Fruit fly (Drosophila melanogaster) whole organism, embryonic: ENCODE results near the gene CG10866.

Source experiments
- Ada2b ChIP-seq: fragments of 200-800 bp; sonication (Bioruptor generic); IDR thresholded peaks from 2 replicates; pipeline ENCODE4 v1.3.6; 2022; ENCODE audit warnings: missing biosample characterization, missing genetic modification characterization
- Adf1 ChIP-seq: fragments of 200-800 bp; sonication (Bioruptor generic); IDR thresholded peaks from 2 replicates; pipeline ENCODE4 v1.3.6; 2022; ENCODE audit warnings: missing biosample characterization, missing genetic modification characterization
- Aef1 ChIP-seq: fragments of 200-800 bp; sonication (Bioruptor generic); IDR thresholded peaks from 3 replicates; pipeline ENCODE4 v1.3.6; 2022; ENCODE audit warnings: missing biosample characterization, missing genetic modification characterization
- CG10209 ChIP-seq: fragments of 200-800 bp; sonication (Bioruptor generic); optimal IDR thresholded peaks from 3 replicates; lab custom pipeline; 2017; ENCODE audit warnings: missing biosample characterization, mild to moderate bottlenecking, missing genetic modification characterization, missing genetic modification reagents
- CG10431 ChIP-seq: fragments of 200-800 bp; sonication (Bioruptor generic); optimal IDR thresholded peaks from 3 replicates; lab custom pipeline; 2018; ENCODE audit warnings: missing biosample characterization, mild to moderate bottlenecking, missing genetic modification characterization
- CG13775 ChIP-seq: fragments of 200-800 bp; sonication (Bioruptor generic); optimal IDR thresholded peaks from 3 replicates; lab custom pipeline; 2017; ENCODE audit warnings: missing biosample characterization, mild to moderate bottlenecking, missing genetic modification characterization
- CG18262 ChIP-seq: fragments of 200-800 bp; optimal IDR thresholded peaks from 3 replicates; lab custom pipeline; 2019; ENCODE audit warnings: missing biosample characterization, mild to moderate bottlenecking, missing genetic modification characterization, moderate library complexity
- CG2889 ChIP-seq: fragments of 200-800 bp; sonication (Bioruptor generic); IDR thresholded peaks from 3 replicates; pipeline ENCODE4 v1.3.6; 2022; ENCODE audit warnings: missing biosample characterization, missing genetic modification characterization
- CG31224 ChIP-seq: fragments of 200-800 bp; sonication (Bioruptor generic); IDR thresholded peaks from 2 replicates; pipeline ENCODE4 v1.3.6; 2022; ENCODE audit warnings: missing biosample characterization, missing genetic modification characterization
- CG4820 ChIP-seq: fragments of 200-800 bp; sonication (Bioruptor generic); optimal IDR thresholded peaks from 3 replicates; lab custom pipeline; 2016; ENCODE audit warnings: missing biosample characterization, missing genetic modification characterization
- CG5245 ChIP-seq: fragments of 200-800 bp; sonication (Bioruptor generic); optimal IDR thresholded peaks from 3 replicates; lab custom pipeline; 2016; ENCODE audit warnings: missing biosample characterization, missing genetic modification characterization
- CG7745 ChIP-seq: fragments of 200-800 bp; sonication (Bioruptor generic); optimal IDR thresholded peaks from 2 replicates; lab custom pipeline; 2018; ENCODE audit warnings: missing biosample characterization, mild to moderate bottlenecking, missing genetic modification characterization, moderate library complexity
- CG7928 ChIP-seq: fragments of 200-800 bp; sonication (Bioruptor generic); optimal IDR thresholded peaks from 2 replicates; lab custom pipeline; 2017; ENCODE audit warnings: missing biosample characterization, mild to moderate bottlenecking, missing genetic modification characterization
- CG8290 ChIP-seq, 3 experiments: fragments of 200-800 bp; sonication (Bioruptor generic); optimal IDR thresholded peaks; 2 replicates each; lab custom pipeline; 2016 to 2019; ENCODE audit warnings: missing biosample characterization in 3 of 3, missing genetic modification characterization in 3 of 3, mild to moderate bottlenecking in 2 of 3, moderate library complexity in 1 of 3
- CG8924 ChIP-seq: fragments of 200-800 bp; optimal IDR thresholded peaks from 3 replicates; lab custom pipeline; 2019; ENCODE audit warnings: missing biosample characterization, mild to moderate bottlenecking, missing genetic modification characterization, moderate library complexity
- CG8944 ChIP-seq: fragments of 200-800 bp; sonication (Bioruptor generic); optimal IDR thresholded peaks from 3 replicates; lab custom pipeline; 2016; ENCODE audit warnings: missing biosample characterization, missing genetic modification characterization
- Camta ChIP-seq: fragments of 200-800 bp; sonication (Bioruptor generic); optimal IDR thresholded peaks from 2 replicates; lab custom pipeline; 2016; ENCODE audit warnings: missing biosample characterization, missing genetic modification characterization
- Dad ChIP-seq: fragments of 200-800 bp; sonication (Bioruptor generic); optimal IDR thresholded peaks from 3 replicates; lab custom pipeline; 2016; ENCODE audit warnings: missing biosample characterization, missing genetic modification characterization
- GATAe ChIP-seq: fragments of 200-800 bp; sonication (Bioruptor generic); conservative IDR thresholded peaks from 2 replicates; pipeline ENCODE4 v1.3.6; 2022; ENCODE audit warnings: missing biosample characterization, missing genetic modification characterization
- H15 ChIP-seq: fragments of 200-800 bp; sonication (Bioruptor generic); IDR thresholded peaks from 3 replicates; pipeline ENCODE4 v1.3.6; 2022; ENCODE audit warnings: missing biosample characterization, missing genetic modification characterization
- Med ChIP-seq: fragments of 200-800 bp; sonication (Bioruptor generic); peaks from one replicate; lab custom pipeline; 2016; ENCODE audit warnings: missing biosample characterization, missing genetic modification characterization, mild to moderate bottlenecking, inconsistent platforms, moderate library complexity
- Mes4 ChIP-seq: fragments of 200-800 bp; sonication (Bioruptor generic); optimal IDR thresholded peaks from 2 replicates; lab custom pipeline; 2016; ENCODE audit warnings: missing biosample characterization, missing genetic modification characterization
- Nf-YB ChIP-seq: fragments of 200-800 bp; sonication (Bioruptor generic); optimal IDR thresholded peaks from 3 replicates; lab custom pipeline; 2019; ENCODE audit warnings: missing biosample characterization, mild to moderate bottlenecking, missing genetic modification characterization, moderate library complexity
- Sox100B ChIP-seq: fragments of 200-800 bp; sonication (Bioruptor generic); optimal IDR thresholded peaks from 3 replicates; lab custom pipeline; 2018; ENCODE audit warnings: missing biosample characterization, mild to moderate bottlenecking, missing genetic modification characterization
- Spps ChIP-seq: fragments of 200-800 bp; sonication (Bioruptor generic); optimal IDR thresholded peaks from 2 replicates; lab custom pipeline; 2018; ENCODE audit warnings: missing biosample characterization, mild to moderate bottlenecking, missing genetic modification characterization
- Vsx1 ChIP-seq: fragments of 200-800 bp; sonication (Bioruptor generic); optimal IDR thresholded peaks from 2 replicates; lab custom pipeline; 2017; ENCODE audit warnings: missing biosample characterization, mild to moderate bottlenecking, missing genetic modification characterization, missing genetic modification reagents
- ems ChIP-seq: fragments of 200-800 bp; sonication (Bioruptor generic); optimal IDR thresholded peaks from 3 replicates; lab custom pipeline; 2016; ENCODE audit warnings: missing biosample characterization, missing genetic modification characterization
- en ChIP-seq: fragments of 200-800 bp; sonication (Bioruptor generic); optimal IDR thresholded peaks from 2 replicates; lab custom pipeline; 2016; ENCODE audit warnings: missing biosample characterization, missing genetic modification characterization
- esg ChIP-seq: fragments of 200-800 bp; sonication (Bioruptor generic); conservative IDR thresholded peaks from 2 replicates; pipeline ENCODE4 v1.3.6; 2022; ENCODE audit warnings: missing biosample characterization, missing genetic modification characterization
- fd102C ChIP-seq: fragments of 200-800 bp; sonication (Bioruptor generic); optimal IDR thresholded peaks from 2 replicates; lab custom pipeline; 2018; ENCODE audit warnings: missing biosample characterization, mild to moderate bottlenecking, missing genetic modification characterization, moderate library complexity
- gcm ChIP-seq: fragments of 200-800 bp; sonication (Bioruptor generic); optimal IDR thresholded peaks from 2 replicates; lab custom pipeline; 2019; ENCODE audit warnings: missing biosample characterization, mild to moderate bottlenecking, missing genetic modification characterization, moderate library complexity
- hb ChIP-seq: fragments of 200-800 bp; sonication (Bioruptor generic); IDR thresholded peaks from 3 replicates; pipeline ENCODE4 v1.3.6; 2022; ENCODE audit warnings: missing biosample characterization, missing genetic modification characterization; ENCODE audit not compliant: partially characterized antibody
- insv ChIP-seq, 2 experiments: fragments of 200-800 bp; sonication (Bioruptor generic); optimal IDR thresholded peaks; 3 replicates each; lab custom pipeline; 2016 to 2018; ENCODE audit warnings: missing biosample characterization in 2 of 2, missing genetic modification characterization in 2 of 2
- lab ChIP-seq: fragments of 200-800 bp; sonication (Bioruptor generic); optimal IDR thresholded peaks from 3 replicates; lab custom pipeline; 2017; ENCODE audit warnings: missing biosample characterization, missing genetic modification characterization, mild to moderate bottlenecking, moderate library complexity, missing genetic modification reagents
- lbe ChIP-seq: fragments of 200-800 bp; sonication (Bioruptor generic); optimal IDR thresholded peaks from 2 replicates; lab custom pipeline; 2016; ENCODE audit warnings: missing biosample characterization, mild to moderate bottlenecking, missing genetic modification characterization
- odd ChIP-seq: fragments of 200-800 bp; sonication (Bioruptor generic); optimal IDR thresholded peaks from 2 replicates; lab custom pipeline; 2017; ENCODE audit warnings: missing biosample characterization, mild to moderate bottlenecking, missing genetic modification characterization
- prd ChIP-seq, 3 experiments: fragments of >200 bp in 2 of 3; fragments of 200-800 bp in 1 of 3; sonication (Bioruptor generic) in 1 of 3; optimal IDR thresholded peaks in 2 of 3; IDR thresholded peaks in 1 of 3; 2 replicates in 2 of 3; 3 replicates in 1 of 3; pipeline versions ENCODE4 v1.3.6 to Lab custom; 2017 to 2022; ENCODE audit warnings: missing biosample characterization in 1 of 3, missing genetic modification characterization in 1 of 3
- psq ChIP-seq: fragments of 200-800 bp; sonication (Bioruptor generic); optimal IDR thresholded peaks from 2 replicates; lab custom pipeline; 2017; ENCODE audit warnings: missing biosample characterization, missing genetic modification characterization
- pzg ChIP-seq: fragments of 200-800 bp; sonication (Bioruptor generic); optimal IDR thresholded peaks from 3 replicates; lab custom pipeline; 2018; ENCODE audit warnings: missing biosample characterization, mild to moderate bottlenecking, missing genetic modification characterization, moderate library complexity
- row ChIP-seq: fragments of 200-800 bp; sonication (Bioruptor generic); IDR thresholded peaks from 3 replicates; pipeline ENCODE4 v1.3.6; 2022; ENCODE audit warnings: missing biosample characterization, missing genetic modification characterization
- sens-2 ChIP-seq: fragments of 200-800 bp; sonication (Bioruptor generic); IDR thresholded peaks from 2 replicates; pipeline ENCODE4 v1.3.6; 2022; ENCODE audit warnings: missing biosample characterization, missing genetic modification characterization
- sima ChIP-seq: fragments of 200-800 bp; sonication (Bioruptor generic); optimal IDR thresholded peaks from 2 replicates; lab custom pipeline; 2016; ENCODE audit warnings: missing biosample characterization, missing genetic modification characterization
- sisA ChIP-seq: fragments of 200-800 bp; sonication (Bioruptor generic); IDR thresholded peaks from 2 replicates; pipeline ENCODE4 v1.3.6; 2022; ENCODE audit warnings: missing biosample characterization, missing genetic modification characterization
- tup ChIP-seq: fragments of 200-800 bp; sonication (Bioruptor generic); optimal IDR thresholded peaks from 2 replicates; lab custom pipeline; 2016; ENCODE audit warnings: missing biosample characterization, mild to moderate bottlenecking, missing genetic modification characterization, moderate library complexity

The CG10866 gene

dm6 chr3L:3970372-3971031 is 32.7 kb upstream of the CG10866 start (continued):
- TF ChIP-seq gcm (GFP tag; lab: Kevin White, UChicago), result no peak
- no peak for TF ChIP-seq Ada2b (GFP tag; lab: Robert Waterston, UW)
- no peak for TF ChIP-seq insv (GFP tag; optimal IDR thresholded peaks at IDR 0.05; lab: Kevin White, UChicago)
- TF ChIP-seq H15 (GFP tag; lab: Robert Waterston, UW), result 0 out of 3 replicates have a peak, but pooled peaks have one; percentile 37
- 0 out of 3 replicates have a peak, but pooled peaks have one; percentile 19 for TF ChIP-seq Aef1 (GFP tag; lab: Robert Waterston, UW)
- no peak for TF ChIP-seq fd102C (GFP tag; lab: Kevin White, UChicago)
- peak; percentile 35 for TF ChIP-seq CG10209 (GFP tag; lab: Kevin White, UChicago)
- no peak for TF ChIP-seq lbe (GFP tag; lab: Kevin White, UChicago)
- no peak for TF ChIP-seq odd
- no peak for TF ChIP-seq CG8944
- peak; percentile 23 for TF ChIP-seq Sox100B
- TF ChIP-seq sima (GFP tag; lab: Kevin White, UChicago), result no peak
- TF ChIP-seq Med, result peak; percentile 85
- TF ChIP-seq psq (GFP tag; lab: Kevin White, UChicago), result no peak
- peak; percentile 77 for TF ChIP-seq lab (GFP tag; lab: Kevin White, UChicago)
- TF ChIP-seq CG18262 (tag; lab: Kevin White, UChicago), result peak; percentile 31
- 0 out of 2 replicates have a peak, but pooled peaks have one; percentile 7 for TF ChIP-seq sisA
- TF ChIP-seq prd (optimal IDR thresholded peaks at IDR 0.05; lab: Kevin White, UChicago), result no peak
- TF ChIP-seq prd (GFP tag; IDR thresholded peaks at IDR 0.05; lab: Robert Waterston, UW), result peak; percentile 40; the same call in 1 of the 3 replicates
- peak; percentile 79 for TF ChIP-seq row
- peak; percentile 38 for TF ChIP-seq CG8924
- no peak for TF ChIP-seq CG2889 (GFP tag; lab: Robert Waterston, UW)
- no peak for TF ChIP-seq en (GFP tag; lab: Kevin White, UChicago)
- no peak for TF ChIP-seq CG8290 (GFP tag; optimal IDR thresholded peaks at IDR 0.05; lab: Kevin White, UChicago)
- TF ChIP-seq CG8290 (tag; optimal IDR thresholded peaks at IDR 0.05; lab: Kevin White, UChicago), result peak in 1 of 2 experiments; percentile 39
- no peak for TF ChIP-seq hb (GFP tag; lab: Robert Waterston, UW)
- TF ChIP-seq CG13775, result peak; percentile 29
- TF ChIP-seq Camta (GFP tag; lab: Kevin White, UChicago), result peak; percentile 3
- TF ChIP-seq Vsx1 (GFP tag; lab: Kevin White, UChicago), result no peak
- no peak for TF ChIP-seq ems
- no peak for TF ChIP-seq CG5245
- TF ChIP-seq esg (GFP tag; lab: Robert Waterston, UW), result peak; percentile 59
- TF ChIP-seq Adf1 (GFP tag; lab: Robert Waterston, UW), result no peak; the same call in 1 of the 2 replicates
- TF ChIP-seq Nf-YB (GFP tag; lab: Kevin White, UChicago), result no peak
- TF ChIP-seq Spps (tag; lab: Kevin White, UChicago), result no peak
- peak; percentile 3 for TF ChIP-seq CG4820 (GFP tag; lab: Kevin White, UChicago)
- TF ChIP-seq Dad (GFP tag; lab: Kevin White, UChicago), result no peak
- no peak for TF ChIP-seq CG10431 (GFP tag; lab: Kevin White, UChicago)
- TF ChIP-seq GATAe (GFP tag; lab: Robert Waterston, UW), result no peak
- TF ChIP-seq pzg (GFP tag; lab: Kevin White, UChicago), result no peak
- TF ChIP-seq CG31224 (GFP tag; lab: Robert Waterston, UW), result no peak
- TF ChIP-seq sens-2, result 0 out of 2 replicates have a peak, but pooled peaks have one; percentile 6
- no peak for TF ChIP-seq Mes4 (GFP tag; lab: Kevin White, UChicago)
- TF ChIP-seq tup (GFP tag; lab: Kevin White, UChicago), result no peak
- no peak for TF ChIP-seq CG7745 (tag; lab: Kevin White, UChicago)
- no peak for TF ChIP-seq CG7928
- TF ChIP-seq, all 482 proteins: peak for 156
